Fruit fly (Drosophila melanogaster): ENCODE measurements around the gene CG45075.

DNA sequence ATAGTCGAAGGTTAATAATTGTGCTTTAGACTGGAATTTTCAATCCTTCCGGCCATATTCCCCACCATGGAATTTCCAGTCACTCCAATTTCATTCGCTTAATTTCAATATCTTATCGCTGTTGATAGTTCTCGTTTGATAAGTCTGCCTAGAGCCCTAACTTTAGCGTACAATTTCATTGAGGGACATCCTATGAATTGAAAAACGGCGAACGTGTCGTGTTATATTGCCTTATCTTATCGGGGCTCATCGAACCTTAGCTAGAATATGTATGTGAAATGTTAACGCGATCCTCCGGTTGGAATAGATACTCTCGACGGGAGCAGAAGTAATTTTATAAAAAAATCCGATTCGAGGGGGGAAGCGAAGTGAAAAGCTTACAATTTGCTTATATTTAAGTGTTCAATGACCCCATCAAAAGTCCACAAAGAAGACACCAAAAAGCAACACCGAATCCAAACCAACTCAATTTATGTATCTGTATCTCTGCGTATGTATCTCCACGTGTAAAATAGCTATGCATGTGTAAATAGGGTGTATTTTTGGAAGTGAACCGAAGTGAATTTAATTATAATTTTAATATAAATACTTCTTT is 1.5 kb upstream of the CG45075 start:
- TF ChIP-seq al (GFP tag; IDR thresholded peaks at IDR 0.05) (no peak), Poxn (GFP tag; IDR thresholded peaks at IDR 0.05) (no peak), ttk (GFP tag; IDR thresholded peaks at IDR 0.05) (no peak), Awh (GFP tag; IDR thresholded peaks at IDR 0.05) (no peak)

Measured in whole organism, embryonic.